Worm (Caenorhabditis elegans): ENCODE results near the gene scl-6.

The scl-6 gene

DNA sequence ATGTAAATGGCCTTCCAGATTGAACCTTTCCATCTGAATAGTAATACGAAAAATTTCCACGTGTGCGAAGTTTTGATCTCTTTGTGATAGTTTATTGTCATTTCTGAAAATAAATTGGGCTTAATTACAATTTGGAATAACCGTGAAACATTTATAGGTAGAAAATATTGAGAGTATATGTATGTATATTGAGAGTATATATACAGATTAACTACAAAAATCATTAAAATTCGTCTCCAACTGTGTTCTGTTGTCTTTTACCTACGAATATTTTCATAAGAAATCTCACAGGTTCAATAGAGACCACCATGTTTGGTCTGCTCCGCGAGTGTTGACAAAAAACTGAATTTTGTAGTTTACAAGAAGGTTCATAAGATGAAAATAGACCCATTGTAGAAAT, 44.4 kb downstream of the scl-6 start, which contains the start of gene best-2:
TSS of gene best-2 (minus strand) at position 101 of the 400 bp plus-strand sequence.
- TF ChIP-seq T26A5.8 (tag; optimal IDR thresholded peaks at IDR 0.05): no peak
- TF ChIP-seq mes-4 (tag; optimal IDR thresholded peaks at IDR 0.05): no peak
- TF ChIP-seq somi-1 (GFP tag; optimal IDR thresholded peaks at IDR 0.05): no peak
- TF ChIP-seq zfh-2 (GFP tag; conservative IDR thresholded peaks at IDR 0.05): no peak
- no peak for TF ChIP-seq lin-54 (GFP tag; optimal IDR thresholded peaks at IDR 0.05)
- no peak for TF ChIP-seq ztf-22 (GFP tag; optimal IDR thresholded peaks at IDR 0.05)
- no peak for TF ChIP-seq let-607 (tag; optimal IDR thresholded peaks at IDR 0.05)
- no peak for TF ChIP-seq F23B12.7 (tag; optimal IDR thresholded peaks at IDR 0.05; ENCODE audit: insufficient read depth)
- no peak for TF ChIP-seq die-1 (tag; optimal IDR thresholded peaks at IDR 0.05)

- TF ChIP-seq hsf-1 (GFP tag; IDR thresholded peaks at IDR 0.05) (no peak), nhr-80 (tag; optimal IDR thresholded peaks at IDR 0.05) (no peak), F37B4.10 (GFP tag; IDR thresholded peaks at IDR 0.05) (no peak), F57C9.4 (tag; optimal IDR thresholded peaks at IDR 0.05) (no peak), hmg-1.2 (GFP tag; IDR thresholded peaks at IDR 0.05) (no peak), tlf-1 (GFP tag; optimal IDR thresholded peaks at IDR 0.05) (no peak), nhr-90 (tag; optimal IDR thresholded peaks at IDR 0.05) (no peak), pbrm-1 (GFP tag; IDR thresholded peaks at IDR 0.05) (no peak), nfya-2 (GFP tag; IDR thresholded peaks at IDR 0.05) (no peak), aptf-2 (GFP tag; conservative IDR thresholded peaks at IDR 0.05) (no peak), mes-4 (tag; optimal IDR thresholded peaks at IDR 0.05) (no peak), T07F8.4 (tag; optimal IDR thresholded peaks at IDR 0.05) (no peak), unc-130 (GFP tag; optimal IDR thresholded peaks at IDR 0.05) (no peak), egl-44 (GFP tag; IDR thresholded peaks at IDR 0.05) (no peak), mel-28 (tag; optimal IDR thresholded peaks at IDR 0.05; ENCODE audit: borderline replicate concordance) (no peak), gei-17 (GFP tag; optimal IDR thresholded peaks at IDR 0.05) (no peak), snpc-1.3 (tag; optimal IDR thresholded peaks at IDR 0.05; ENCODE audit: insufficient read depth) (no peak)
Measured at ce11 chrIV:13116679-13117078, 48.1 kb downstream of the scl-6 start.

- peak; percentile 38 for TF ChIP-seq K12H6.12 (tag; optimal IDR thresholded peaks at IDR 0.05)
- TF ChIP-seq chd-7 (tag; optimal IDR thresholded peaks at IDR 0.05): no peak
- TF ChIP-seq ekl-4 (GFP tag; IDR thresholded peaks at IDR 0.05): no peak
Measured at ce11 chrIV:13118794-13119193, 50.2 kb downstream of the scl-6 start, which contains the start of gene unc-30. Gene unc-30, plus strand, starts transcription at chrIV:13118977.

Measured in whole organism, young adult.